Worm (Caenorhabditis elegans) whole organism, L2 larva: ENCODE results near the gene ztf-17.

Source experiments
- F13H6.1 ChIP-seq: sonication (generic microtip); optimal IDR thresholded peaks from 2 replicates; lab custom pipeline; 2016; ENCODE audit warnings: missing genetic modification characterization, missing compliant biosample characterization
- R02D3.7 ChIP-seq: fragments of 150-350 bp; optimal IDR thresholded peaks from 2 replicates; lab custom pipeline; 2014; ENCODE audit warnings: missing biosample characterization, missing genetic modification characterization
- Y55F3AM.14 ChIP-seq: fragments of 200-800 bp; sonication (Bioruptor generic); optimal IDR thresholded peaks from 2 replicates; lab custom pipeline; 2018; ENCODE audit warnings: mild to moderate bottlenecking, missing genetic modification characterization, missing compliant biosample characterization
- ceh-16 ChIP-seq: fragments of 150-350 bp; optimal IDR thresholded peaks from 2 replicates; lab custom pipeline; 2014; ENCODE audit warnings: missing biosample characterization, missing genetic modification characterization
- elt-1 ChIP-seq: fragments of 150-350 bp; optimal IDR thresholded peaks from 2 replicates; lab custom pipeline; 2014; ENCODE audit warnings: missing biosample characterization, missing genetic modification characterization
- nhr-10 ChIP-seq: sonication (generic microtip); optimal IDR thresholded peaks from 2 replicates; lab custom pipeline; 2017; ENCODE audit warnings: missing biosample characterization, missing genetic modification characterization
- nhr-11 ChIP-seq: fragments of 150-350 bp; optimal IDR thresholded peaks from 2 replicates; lab custom pipeline; 2014; ENCODE audit warnings: missing biosample characterization, missing genetic modification characterization
- nhr-12 ChIP-seq: fragments of 150-350 bp; optimal IDR thresholded peaks from 2 replicates; lab custom pipeline; 2014; ENCODE audit warnings: missing biosample characterization, missing genetic modification characterization
- nhr-237 ChIP-seq: fragments of 150-350 bp; optimal IDR thresholded peaks from 2 replicates; lab custom pipeline; 2014; ENCODE audit warnings: missing biosample characterization, missing genetic modification characterization
- sem-4 ChIP-seq: fragments of 150-350 bp; optimal IDR thresholded peaks from 2 replicates; lab custom pipeline; 2014; ENCODE audit warnings: missing biosample characterization, missing genetic modification reagents, missing genetic modification characterization
- unc-62 ChIP-seq: fragments of 150-350 bp; optimal IDR thresholded peaks from 2 replicates; lab custom pipeline; 2014; ENCODE audit warnings: missing biosample characterization, missing genetic modification reagents, missing genetic modification characterization
- zag-1 ChIP-seq: fragments of 150-350 bp; optimal IDR thresholded peaks from 2 replicates; lab custom pipeline; 2014; ENCODE audit warnings: missing biosample characterization, missing genetic modification characterization

DNA sequence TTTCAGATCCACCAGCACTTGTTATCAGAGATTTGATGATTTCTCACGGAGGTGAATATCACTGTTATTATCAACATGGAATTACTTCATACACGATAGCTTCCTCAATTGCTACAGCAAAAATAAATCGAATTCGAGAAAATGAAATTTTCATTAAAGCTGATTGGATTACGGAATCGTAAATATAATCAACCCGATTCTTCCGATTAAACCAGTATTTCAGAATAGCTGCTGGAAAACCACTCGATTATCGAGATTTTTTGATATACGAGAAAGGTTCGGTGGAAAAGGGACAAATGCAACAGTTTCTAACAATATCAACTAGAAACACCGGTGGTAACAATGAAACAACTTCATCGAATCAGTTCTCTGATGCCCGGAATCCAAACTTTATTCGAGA lies 32.0 kb upstream of the ztf-17 start:
- TF ChIP-seq Y55F3AM.14 (GFP tag; lab: Kevin White, UChicago) (no peak), ceh-16 (tag; lab: Kevin White, UChicago) (no peak), nhr-10 (no peak), unc-62 (no peak), F13H6.1 (tag; lab: Kevin White, UChicago) (no peak), nhr-11 (tag; lab: Kevin White, UChicago) (no peak), elt-1 (tag; lab: Kevin White, UChicago) (no peak), R02D3.7 (tag; lab: Kevin White, UChicago) (no peak), zag-1 (no peak), sem-4 (tag; lab: Kevin White, UChicago) (no peak), nhr-237 (tag; lab: Kevin White, UChicago) (no peak), nhr-12 (tag; lab: Kevin White, UChicago) (no peak)
